Fruit fly (Drosophila melanogaster): ENCODE results near the gene Ubr3.

The Ubr3 gene

dm6 chrX:7972363-7972942 is 36.8 kb downstream of the Ubr3 start (continued):
- TF ChIP-seq Bgb (GFP tag; IDR thresholded peaks at IDR 0.05; ENCODE audit: partially characterized antibody): no peak
- peak; percentile 81 for TF ChIP-seq zen (tag; optimal IDR thresholded peaks at IDR 0.05)
- TF ChIP-seq Xbp1 (GFP tag; optimal IDR thresholded peaks at IDR 0.05): peak; percentile 88
- no peak for TF ChIP-seq inv (GFP tag; IDR thresholded peaks at IDR 0.05; ENCODE audit: partially characterized antibody)
- TF ChIP-seq CG12769 (tag; optimal IDR thresholded peaks at IDR 0.05): peak; percentile 89
- peak in 1 of 2 experiments; percentile 6 for TF ChIP-seq insv (GFP tag; optimal IDR thresholded peaks at IDR 0.05)
- TF ChIP-seq Fer3 (tag; optimal IDR thresholded peaks at IDR 0.05): peak; percentile 78
- peak; percentile 78 for TF ChIP-seq CG13296 (GFP tag; optimal IDR thresholded peaks at IDR 0.05)
- TF ChIP-seq CG17385 (GFP tag; optimal IDR thresholded peaks at IDR 0.05): peak; percentile 84
- no peak for TF ChIP-seq CG8478 (optimal IDR thresholded peaks at IDR 0.05)
- TF ChIP-seq Stat92E (GFP tag; optimal IDR thresholded peaks at IDR 0.05): peak in 1 of 3 experiments; percentile 66
- peak; percentile 91 for TF ChIP-seq lmd (GFP tag; IDR thresholded peaks at IDR 0.05)
- TF ChIP-seq CG3065 (GFP tag; optimal IDR thresholded peaks at IDR 0.05): peak; percentile 65
- no peak for TF ChIP-seq zfh2 (GFP tag; optimal IDR thresholded peaks at IDR 0.05)
- peak; percentile 81 for TF ChIP-seq CG10147 (GFP tag; optimal IDR thresholded peaks at IDR 0.05)
- TF ChIP-seq CG30020 (tag; optimal IDR thresholded peaks at IDR 0.05): peak; percentile 9
- peak; percentile 11 for TF ChIP-seq CG10565 (GFP tag; optimal IDR thresholded peaks at IDR 0.05)
- TF ChIP-seq Eip74EF (GFP tag; optimal IDR thresholded peaks at IDR 0.05): peak in 1 of 2 experiments; percentile 82
- TF ChIP-seq CG10209 (GFP tag; optimal IDR thresholded peaks at IDR 0.05): peak; percentile 85
- TF ChIP-seq CG31441 (GFP tag; IDR thresholded peaks at IDR 0.05): peak; percentile 94
- TF ChIP-seq CG16815 (GFP tag; optimal IDR thresholded peaks at IDR 0.05): peak; percentile 80
- 0 out of 3 replicates have a peak, but pooled peaks have one; percentile 55 for TF ChIP-seq CG6175 (GFP tag; IDR thresholded peaks at IDR 0.05)
- TF ChIP-seq CG7786 (GFP tag; optimal IDR thresholded peaks at IDR 0.05): peak; percentile 59
- 0 out of 4 replicates have a peak, but pooled peaks have one; percentile 51 for TF ChIP-seq chinmo (GFP tag; IDR thresholded peaks at IDR 0.05; ENCODE audit: partially characterized antibody)
- peak; percentile 65 for TF ChIP-seq Bdp1 (GFP tag; optimal IDR thresholded peaks at IDR 0.05)
- peak; percentile 90 for TF ChIP-seq CG5245 (GFP tag; optimal IDR thresholded peaks at IDR 0.05)
- peak; percentile 84 for TF ChIP-seq Awh (GFP tag; IDR thresholded peaks at IDR 0.05)
- TF ChIP-seq sens (GFP tag): peak; percentile 97
- peak; percentile 86 for TF ChIP-seq CG9727 (GFP tag; optimal IDR thresholded peaks at IDR 0.05)
- peak; percentile 81 for TF ChIP-seq CG11247 (GFP tag; IDR thresholded peaks at IDR 0.05)
- peak; percentile 92 for TF ChIP-seq CG7839 (tag; optimal IDR thresholded peaks at IDR 0.05)
- peak; percentile 52; the same call in 1 of the 2 replicates for TF ChIP-seq al (GFP tag; IDR thresholded peaks at IDR 0.05)
- no peak for TF ChIP-seq vnd (GFP tag; IDR thresholded peaks at IDR 0.05; ENCODE audit: partially characterized antibody)
- peak; percentile 63 for TF ChIP-seq Atf-2 (GFP tag; optimal IDR thresholded peaks at IDR 0.05)
- TF ChIP-seq ems (GFP tag; optimal IDR thresholded peaks at IDR 0.05): peak; percentile 64
- peak; percentile 76 for TF ChIP-seq CG32532 (GFP tag; IDR thresholded peaks at IDR 0.05)
- TF ChIP-seq Sin3A (optimal IDR thresholded peaks at IDR 0.05): no peak
- peak; percentile 44 for TF ChIP-seq Dip3 (GFP tag; optimal IDR thresholded peaks at IDR 0.05)
- peak; percentile 79 for TF ChIP-seq CG6854 (GFP tag; optimal IDR thresholded peaks at IDR 0.05)
- peak; percentile 94 for TF ChIP-seq ara (GFP tag; IDR thresholded peaks at IDR 0.05)
- no peak for TF ChIP-seq nerfin-2 (GFP tag; IDR thresholded peaks at IDR 0.05; ENCODE audit: partially characterized antibody)
- peak; percentile 77 for TF ChIP-seq lbe (GFP tag; optimal IDR thresholded peaks at IDR 0.05)
- TF ChIP-seq CG11695 (GFP tag; IDR thresholded peaks at IDR 0.05): peak; percentile 88
- TF ChIP-seq HLH3B (GFP tag; IDR thresholded peaks at IDR 0.05): peak; percentile 91
- TF ChIP-seq CG17829 (tag; optimal IDR thresholded peaks at IDR 0.05): peak; percentile 82
- TF ChIP-seq dan (GFP tag; IDR thresholded peaks at IDR 0.05): peak; percentile 70
- TF ChIP-seq Lpt (GFP tag; optimal IDR thresholded peaks at IDR 0.05): no peak
- peak; percentile 80 for TF ChIP-seq tio (GFP tag; optimal IDR thresholded peaks at IDR 0.05)
- TF ChIP-seq Dll (GFP tag; IDR thresholded peaks at IDR 0.05; ENCODE audit: partially characterized antibody): no peak
- peak; percentile 90 for TF ChIP-seq CG6813 (GFP tag; optimal IDR thresholded peaks at IDR 0.05)

Measured in whole organism, embryonic.